Fruit fly (Drosophila melanogaster) whole organism, embryonic: ENCODE data around the gene Nepl13.

Experiments
- Atf-2 ChIP-seq: fragments of 200-800 bp; sonication (Bioruptor generic); optimal IDR thresholded peaks from 2 replicates; lab custom pipeline; 2016; ENCODE audit warnings: missing biosample characterization, missing genetic modification characterization
- CG10274 ChIP-seq: fragments of 200-800 bp; sonication (Bioruptor generic); optimal IDR thresholded peaks from 3 replicates; lab custom pipeline; 2017; ENCODE audit warnings: missing biosample characterization, mild to moderate bottlenecking, missing genetic modification characterization
- CG10366 ChIP-seq: fragments of 200-800 bp; sonication (Bioruptor generic); IDR thresholded peaks from 2 replicates; pipeline ENCODE4 v1.3.6; 2022; ENCODE audit warnings: missing biosample characterization, missing genetic modification characterization
- CG11398 ChIP-seq: fragments of 200-800 bp; sonication (Bioruptor generic); optimal IDR thresholded peaks from 2 replicates; lab custom pipeline; 2016; ENCODE audit warnings: missing biosample characterization, missing genetic modification characterization
- CG11504 ChIP-seq: fragments of 200-800 bp; sonication (Bioruptor generic); optimal IDR thresholded peaks from 3 replicates; lab custom pipeline; 2019; ENCODE audit warnings: missing biosample characterization, mild to moderate bottlenecking, missing genetic modification characterization, moderate library complexity
- CG12236 ChIP-seq: fragments of 200-800 bp; sonication (Bioruptor generic); optimal IDR thresholded peaks from 2 replicates; lab custom pipeline; 2016; ENCODE audit warnings: missing biosample characterization, missing genetic modification characterization
- CG17829 ChIP-seq: fragments of 200-800 bp; optimal IDR thresholded peaks from 2 replicates; lab custom pipeline; 2019; ENCODE audit warnings: missing biosample characterization, mild to moderate bottlenecking, missing genetic modification characterization, moderate library complexity
- CG1832 ChIP-seq: fragments of 200-800 bp; sonication (Bioruptor generic); optimal IDR thresholded peaks from 2 replicates; lab custom pipeline; 2017; ENCODE audit warnings: missing biosample characterization, mild to moderate bottlenecking, missing genetic modification characterization, inconsistent platforms
- CG18476 ChIP-seq: fragments of 200-800 bp; sonication (Bioruptor generic); optimal IDR thresholded peaks from 2 replicates; lab custom pipeline; 2016; ENCODE audit warnings: missing biosample characterization, mild to moderate bottlenecking, missing genetic modification characterization
- CG18599 ChIP-seq: fragments of 200-800 bp; sonication (Bioruptor generic); optimal IDR thresholded peaks from 3 replicates; lab custom pipeline; 2017; ENCODE audit warnings: missing biosample characterization, missing genetic modification characterization, mild to moderate bottlenecking, moderate library complexity, missing genetic modification reagents
- CG3065 ChIP-seq: fragments of 200-800 bp; sonication (Bioruptor generic); optimal IDR thresholded peaks from 2 replicates; lab custom pipeline; 2016; ENCODE audit warnings: missing biosample characterization, missing genetic modification characterization
- CG31224 ChIP-seq: fragments of 200-800 bp; sonication (Bioruptor generic); IDR thresholded peaks from 2 replicates; pipeline ENCODE4 v1.3.6; 2022; ENCODE audit warnings: missing biosample characterization, missing genetic modification characterization
- CG3163 ChIP-seq: fragments of 200-800 bp; sonication (Bioruptor generic); optimal IDR thresholded peaks from 3 replicates; lab custom pipeline; 2016; ENCODE audit warnings: missing biosample characterization, missing genetic modification characterization
- CG3281 ChIP-seq: fragments of 200-800 bp; sonication (Bioruptor generic); optimal IDR thresholded peaks from 3 replicates; lab custom pipeline; 2017; ENCODE audit warnings: missing biosample characterization, mild to moderate bottlenecking, missing genetic modification characterization
- CG34224 ChIP-seq: fragments of 200-800 bp; sonication (Bioruptor generic); IDR thresholded peaks from 3 replicates; pipeline ENCODE4 v1.3.6; 2022; ENCODE audit warnings: missing biosample characterization, missing genetic modification characterization; ENCODE audit not compliant: partially characterized antibody
- CG34376 ChIP-seq: fragments of 200-800 bp; sonication (Bioruptor generic); optimal IDR thresholded peaks from 2 replicates; lab custom pipeline; 2018; ENCODE audit warnings: missing biosample characterization, mild to moderate bottlenecking, missing genetic modification characterization
- CG3838 ChIP-seq: fragments of 200-800 bp; sonication (Bioruptor generic); optimal IDR thresholded peaks from 3 replicates; lab custom pipeline; 2016; ENCODE audit warnings: missing biosample characterization, missing genetic modification characterization
- CG4282 ChIP-seq: fragments of 200-800 bp; sonication (Bioruptor generic); optimal IDR thresholded peaks from 2 replicates; lab custom pipeline; 2016; ENCODE audit warnings: missing biosample characterization, missing genetic modification characterization
- CG4328 ChIP-seq: fragments of 200-800 bp; sonication (Bioruptor generic); optimal IDR thresholded peaks from 3 replicates; lab custom pipeline; 2017; ENCODE audit warnings: missing biosample characterization, missing genetic modification reagents, missing genetic modification characterization
- CHES-1-like ChIP-seq: fragments of 200-800 bp; sonication (Bioruptor generic); optimal IDR thresholded peaks from 2 replicates; lab custom pipeline; 2016; ENCODE audit warnings: missing biosample characterization, missing genetic modification characterization
- CkIIα-i1 ChIP-seq: fragments of 200-800 bp; sonication (Bioruptor generic); IDR thresholded peaks from 2 replicates; pipeline ENCODE4 v1.3.6; 2022; ENCODE audit warnings: missing biosample characterization, missing genetic modification characterization
- Dip2 ChIP-seq: fragments of 200-800 bp; sonication (Bioruptor generic); IDR thresholded peaks from 2 replicates; pipeline ENCODE4 v1.3.6; 2022; ENCODE audit warnings: missing biosample characterization, missing genetic modification characterization
- Dip3 ChIP-seq: fragments of 200-800 bp; sonication (Bioruptor generic); optimal IDR thresholded peaks from 3 replicates; lab custom pipeline; 2016; ENCODE audit warnings: missing biosample characterization, missing genetic modification characterization
- E2f2 ChIP-seq: fragments of 200-800 bp; sonication (Bioruptor generic); IDR thresholded peaks from 2 replicates; pipeline ENCODE4 v1.3.6; 2022; ENCODE audit warnings: missing biosample characterization, missing genetic modification characterization
- Fer2 ChIP-seq: fragments of 200-800 bp; sonication (Bioruptor generic); optimal IDR thresholded peaks from 2 replicates; lab custom pipeline; 2018; ENCODE audit warnings: missing biosample characterization, mild to moderate bottlenecking, missing genetic modification characterization, moderate library complexity
- Fer3 ChIP-seq: fragments of 200-800 bp; sonication (Bioruptor generic); optimal IDR thresholded peaks from 2 replicates; lab custom pipeline; 2018; ENCODE audit warnings: missing biosample characterization, mild to moderate bottlenecking, missing genetic modification characterization, moderate library complexity
- HLH4C ChIP-seq: fragments of 200-800 bp; sonication (Bioruptor generic); IDR thresholded peaks from 3 replicates; pipeline ENCODE4 v1.3.6; 2022; ENCODE audit warnings: missing biosample characterization, missing genetic modification characterization; ENCODE audit not compliant: partially characterized antibody
- Lim3 ChIP-seq: fragments of 200-800 bp; sonication (Bioruptor generic); IDR thresholded peaks from 2 replicates; pipeline ENCODE4 v1.3.6; 2022; ENCODE audit warnings: missing biosample characterization, missing genetic modification characterization
- Mad ChIP-seq: fragments of 200-800 bp; sonication (Bioruptor generic); optimal IDR thresholded peaks from 2 replicates; lab custom pipeline; 2016; ENCODE audit warnings: missing biosample characterization, missing genetic modification characterization
- NC2β ChIP-seq: fragments of 200-800 bp; sonication (Bioruptor generic); optimal IDR thresholded peaks from 2 replicates; lab custom pipeline; 2016; ENCODE audit warnings: missing biosample characterization, missing genetic modification characterization
- NfI ChIP-seq: fragments of 200-800 bp; sonication (Bioruptor generic); optimal IDR thresholded peaks from 3 replicates; lab custom pipeline; 2018; ENCODE audit warnings: missing biosample characterization, mild to moderate bottlenecking, missing genetic modification characterization, moderate library complexity
- Vsx1 ChIP-seq: fragments of 200-800 bp; sonication (Bioruptor generic); optimal IDR thresholded peaks from 2 replicates; lab custom pipeline; 2017; ENCODE audit warnings: missing biosample characterization, mild to moderate bottlenecking, missing genetic modification characterization, missing genetic modification reagents
- Xbp1 ChIP-seq: fragments of 200-800 bp; sonication (Bioruptor generic); optimal IDR thresholded peaks from 3 replicates; lab custom pipeline; 2016; ENCODE audit warnings: missing biosample characterization, mild to moderate bottlenecking, missing genetic modification characterization
- Xrp1 ChIP-seq: fragments of 200-800 bp; sonication (Bioruptor generic); IDR thresholded peaks from 2 replicates; pipeline ENCODE4 v1.3.6; 2022; ENCODE audit warnings: missing biosample characterization, missing genetic modification characterization
- ci ChIP-seq: fragments of 200-800 bp; sonication (Bioruptor generic); IDR thresholded peaks from 3 replicates; pipeline ENCODE4 v1.3.6; 2022; ENCODE audit warnings: missing biosample characterization, missing genetic modification characterization
- crp ChIP-seq, 2 experiments: fragments of 200-800 bp; sonication (Bioruptor generic); optimal IDR thresholded peaks; 2 replicates in 1 of 2; 3 replicates in 1 of 2; lab custom pipeline; 2017; ENCODE audit warnings: missing biosample characterization in 2 of 2, missing genetic modification characterization in 2 of 2, mild to moderate bottlenecking in 1 of 2, moderate library complexity in 1 of 2
- danr ChIP-seq: fragments of 200-800 bp; sonication (Bioruptor generic); IDR thresholded peaks from 2 replicates; pipeline ENCODE4 v1.3.6; 2022; ENCODE audit warnings: missing biosample characterization, missing genetic modification characterization
- eyg ChIP-seq: fragments of 200-800 bp; sonication (Bioruptor generic); optimal IDR thresholded peaks from 3 replicates; lab custom pipeline; 2016; ENCODE audit warnings: missing biosample characterization, missing genetic modification characterization
- fd96Cb ChIP-seq: fragments of 200-800 bp; sonication (Bioruptor generic); optimal IDR thresholded peaks from 2 replicates; lab custom pipeline; 2018; ENCODE audit warnings: missing biosample characterization, mild to moderate bottlenecking, missing genetic modification characterization, moderate library complexity
- knrl ChIP-seq: fragments of 200-800 bp; sonication (Bioruptor generic); IDR thresholded peaks from 3 replicates; pipeline ENCODE4 v1.3.6; 2022; ENCODE audit warnings: missing biosample characterization, missing genetic modification characterization; ENCODE audit not compliant: partially characterized antibody
- lov ChIP-seq, 2 experiments: fragments of 200-800 bp in 1 of 2; fragments of >200 bp in 1 of 2; sonication (Bioruptor generic) in 1 of 2; IDR thresholded peaks in 1 of 2; optimal IDR thresholded peaks in 1 of 2; 2 replicates in 1 of 2; 3 replicates in 1 of 2; pipeline versions ENCODE4 v1.3.6 to Lab custom; 2017 to 2022; ENCODE audit warnings: missing biosample characterization in 1 of 2, missing genetic modification characterization in 1 of 2
- mam ChIP-seq: fragments of 200-800 bp; sonication (Bioruptor generic); optimal IDR thresholded peaks from 3 replicates; lab custom pipeline; 2016; ENCODE audit warnings: missing biosample characterization, missing genetic modification characterization
- mld ChIP-seq: fragments of 200-800 bp; sonication (Bioruptor generic); IDR thresholded peaks from 3 replicates; pipeline ENCODE4 v1.3.6; 2022; ENCODE audit warnings: missing biosample characterization, missing genetic modification characterization; ENCODE audit not compliant: partially characterized antibody
- onecut ChIP-seq: fragments of 200-800 bp; sonication (Bioruptor generic); IDR thresholded peaks from 2 replicates; pipeline ENCODE4 v1.3.6; 2022; ENCODE audit warnings: missing biosample characterization, missing genetic modification characterization
- org-1 ChIP-seq: fragments of 200-800 bp; sonication (Bioruptor generic); optimal IDR thresholded peaks from 2 replicates; lab custom pipeline; 2017; ENCODE audit warnings: missing biosample characterization, missing genetic modification characterization
- peb ChIP-seq: fragments of 200-800 bp; sonication (Bioruptor generic); IDR thresholded peaks from 2 replicates; pipeline ENCODE4 v1.3.6; 2022; ENCODE audit warnings: missing biosample characterization, missing genetic modification characterization
- pum ChIP-seq: fragments of 200-800 bp; sonication (Bioruptor generic); optimal IDR thresholded peaks from 2 replicates; lab custom pipeline; 2016; ENCODE audit warnings: missing biosample characterization, missing genetic modification characterization
- sr ChIP-seq: fragments of 200-800 bp; sonication (Bioruptor generic); IDR thresholded peaks from 3 replicates; pipeline ENCODE4 v1.3.6; 2022; ENCODE audit warnings: missing biosample characterization, missing genetic modification characterization
- tin ChIP-seq: fragments of 200-800 bp; sonication (Bioruptor generic); optimal IDR thresholded peaks from 3 replicates; lab custom pipeline; 2016; ENCODE audit warnings: missing biosample characterization, missing genetic modification characterization

Gene Nepl13

dm6 chr3R:22726031-22726770, 34.7 kb downstream of the Nepl13 start, which contains the start of gene RNF220 (continued):
- no peak for TF ChIP-seq CG3838
- TF ChIP-seq CG11398 (GFP tag; lab: Kevin White, UChicago), result no peak
- no peak for TF ChIP-seq Atf-2
- no peak for TF ChIP-seq Mad
- peak; percentile 58; the same call in 1 of the 3 replicates for TF ChIP-seq mld (GFP tag; lab: Robert Waterston, UW)
- peak; percentile 7 for TF ChIP-seq CG18599 (GFP tag; lab: Kevin White, UChicago)
- no peak for TF ChIP-seq peb (GFP tag; lab: Robert Waterston, UW)
- TF ChIP-seq CG18476 (GFP tag; lab: Kevin White, UChicago), result no peak
- no peak for TF ChIP-seq Dip2 (GFP tag; lab: Robert Waterston, UW)
- TF ChIP-seq CG4328, result no peak
- no peak for TF ChIP-seq Vsx1
- TF ChIP-seq CG34224 (GFP tag; lab: Robert Waterston, UW), result peak; percentile 54; the same call in 1 of the 3 replicates
- TF ChIP-seq org-1 (GFP tag; lab: Kevin White, UChicago), result no peak
- TF ChIP-seq Dip3 (GFP tag; lab: Kevin White, UChicago), result no peak
- no peak for TF ChIP-seq CG3281
- TF ChIP-seq fd96Cb, result no peak
- no peak for TF ChIP-seq CG34376 (GFP tag; lab: Kevin White, UChicago)
- TF ChIP-seq onecut (GFP tag; lab: Robert Waterston, UW), result no peak
- TF ChIP-seq tin, result no peak
- no peak for TF ChIP-seq CG1832 (GFP tag; lab: Kevin White, UChicago)
- no peak for TF ChIP-seq NC2β (GFP tag; lab: Kevin White, UChicago)
- peak; percentile 30 for TF ChIP-seq Xbp1
- TF ChIP-seq danr (GFP tag; lab: Robert Waterston, UW), result no peak
- no peak for TF ChIP-seq crp (GFP tag; optimal IDR thresholded peaks at IDR 0.05; lab: Kevin White, UChicago)
- no peak for TF ChIP-seq CG11504 (tag; lab: Kevin White, UChicago)
- no peak for TF ChIP-seq CG3065 (GFP tag; lab: Kevin White, UChicago)
- TF ChIP-seq Fer3, result no peak
- TF ChIP-seq CG10366 (GFP tag; lab: Robert Waterston, UW), result no peak
- TF ChIP-seq CG3163, result no peak
- TF ChIP-seq knrl (GFP tag; lab: Robert Waterston, UW), result no peak; the same call in none of the 3 replicates
- TF ChIP-seq CG10274 (GFP tag; lab: Kevin White, UChicago), result no peak
- no peak; the same call in 1 of the 3 replicates for TF ChIP-seq HLH4C (GFP tag; lab: Robert Waterston, UW)
- no peak for TF ChIP-seq CG31224
- no peak for TF ChIP-seq CHES-1-like
- no peak for TF ChIP-seq lov (optimal IDR thresholded peaks at IDR 0.05; lab: Kevin White, UChicago)
- no peak for TF ChIP-seq lov (GFP tag; IDR thresholded peaks at IDR 0.05; lab: Robert Waterston, UW)
- no peak for TF ChIP-seq pum
- 0 out of 3 replicates have a peak, but pooled peaks have one; percentile 9 for TF ChIP-seq ci
- TF ChIP-seq eyg (GFP tag; lab: Kevin White, UChicago), result no peak
- no peak for TF ChIP-seq E2f2 (GFP tag; lab: Robert Waterston, UW)
- TF ChIP-seq sr (GFP tag; lab: Robert Waterston, UW), result no peak
- TF ChIP-seq Xrp1 (GFP tag; lab: Robert Waterston, UW), result no peak
- TF ChIP-seq CkIIα-i1, result no peak
- no peak for TF ChIP-seq Lim3 (GFP tag; lab: Robert Waterston, UW)
- no peak for TF ChIP-seq CG12236
- no peak for TF ChIP-seq Fer2 (tag; lab: Kevin White, UChicago)
- no peak for TF ChIP-seq NfI (GFP tag; lab: Kevin White, UChicago)
- TF ChIP-seq CG4282 (GFP tag; lab: Kevin White, UChicago), result no peak
- TF ChIP-seq mam (GFP tag; lab: Kevin White, UChicago), result no peak
- peak; percentile 1 for TF ChIP-seq CG17829 (tag; lab: Kevin White, UChicago)
